Worm (Caenorhabditis elegans): Measurements from ENCODE around the gene C38C5.1.
A peak's percentile ranks its signal among the peaks of the same experiment; 100 is the strongest.

DNA sequence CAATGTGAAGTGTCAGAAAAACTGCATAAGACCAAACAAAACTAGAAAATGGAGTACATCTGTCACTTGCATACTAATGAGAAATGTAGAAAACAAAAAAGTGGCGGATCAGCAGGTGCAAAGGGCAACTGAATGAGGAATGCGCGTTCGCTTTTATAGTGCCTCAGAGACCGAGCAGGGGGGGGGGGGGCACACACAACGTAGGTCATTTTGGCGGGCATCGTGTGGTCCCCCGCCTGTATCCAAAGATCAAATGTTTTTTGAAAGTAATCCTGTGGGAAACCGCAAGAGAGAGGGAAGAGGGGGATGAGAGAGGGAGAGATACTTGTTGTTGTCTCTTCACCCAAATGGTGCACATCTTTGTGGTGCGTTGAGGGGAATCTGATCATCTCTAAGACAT lies 39.5 kb upstream of the C38C5.1 start:
- TF ChIP-seq flt-1 (GFP tag; IDR thresholded peaks at IDR 0.05) (no peak; the same call in 1 of the 2 replicates), cog-1 (tag; optimal IDR thresholded peaks at IDR 0.05) (peak; percentile 31), T22C8.4 (GFP tag; IDR thresholded peaks at IDR 0.05) (no peak), med-1 (GFP tag; optimal IDR thresholded peaks at IDR 0.05; ENCODE audit: insufficient read depth) (no peak), ref-1 (GFP tag; conservative IDR thresholded peaks at IDR 0.05) (no peak), klf-2 (GFP tag; conservative IDR thresholded peaks at IDR 0.05) (no peak), ztf-23 (GFP tag; IDR thresholded peaks at IDR 0.05) (no peak), ztf-29 (GFP tag; IDR thresholded peaks at IDR 0.05) (no peak), tab-1 (GFP tag; IDR thresholded peaks at IDR 0.05) (peak; percentile 60; the same call in 1 of the 2 replicates)
